Fruit fly (Drosophila melanogaster) whole organism, embryonic: ENCODE measurements around the gene CG1635.

Experiments used
- Ada2b ChIP-seq: fragments of 200-800 bp; sonication (Bioruptor generic); IDR thresholded peaks from 2 replicates; pipeline ENCODE4 v1.3.6; 2022; ENCODE audit warnings: missing biosample characterization, missing genetic modification characterization
- Atf6 ChIP-seq: fragments of 200-800 bp; sonication (Bioruptor generic); IDR thresholded peaks from 2 replicates; pipeline ENCODE4 v1.3.6; 2022; ENCODE audit warnings: missing biosample characterization, missing genetic modification characterization
- CG10366 ChIP-seq: fragments of 200-800 bp; sonication (Bioruptor generic); IDR thresholded peaks from 2 replicates; pipeline ENCODE4 v1.3.6; 2022; ENCODE audit warnings: missing biosample characterization, missing genetic modification characterization
- CG10543 ChIP-seq: fragments of 200-800 bp; sonication (Bioruptor generic); optimal IDR thresholded peaks from 3 replicates; lab custom pipeline; 2017; ENCODE audit warnings: missing biosample characterization, mild to moderate bottlenecking, missing genetic modification characterization, moderate library complexity
- CG11398 ChIP-seq: fragments of 200-800 bp; sonication (Bioruptor generic); optimal IDR thresholded peaks from 2 replicates; lab custom pipeline; 2016; ENCODE audit warnings: missing biosample characterization, missing genetic modification characterization
- CG1233 ChIP-seq: fragments of 200-800 bp; sonication (Bioruptor generic); optimal IDR thresholded peaks from 4 replicates; lab custom pipeline; 2018; ENCODE audit warnings: missing biosample characterization, mild to moderate bottlenecking, missing genetic modification characterization
- CG13287 ChIP-seq: fragments of 200-800 bp; sonication (Bioruptor generic); IDR thresholded peaks from 2 replicates; pipeline ENCODE4 v1.3.6; 2022; ENCODE audit warnings: missing biosample characterization, missing genetic modification characterization; ENCODE audit not compliant: partially characterized antibody
- CG13624 ChIP-seq: fragments of 200-800 bp; sonication (Bioruptor generic); optimal IDR thresholded peaks from 2 replicates; lab custom pipeline; 2016; ENCODE audit warnings: missing biosample characterization, missing genetic modification characterization
- CG13775 ChIP-seq: fragments of 200-800 bp; sonication (Bioruptor generic); optimal IDR thresholded peaks from 3 replicates; lab custom pipeline; 2017; ENCODE audit warnings: missing biosample characterization, mild to moderate bottlenecking, missing genetic modification characterization
- CG13894 ChIP-seq: fragments of 200-800 bp; sonication (Bioruptor generic); optimal IDR thresholded peaks from 3 replicates; lab custom pipeline; 2018; ENCODE audit warnings: missing biosample characterization, mild to moderate bottlenecking, missing genetic modification characterization, moderate library complexity
- CG15479 ChIP-seq: fragments of 200-800 bp; sonication (Bioruptor generic); optimal IDR thresholded peaks from 3 replicates; lab custom pipeline; 2019; ENCODE audit warnings: missing biosample characterization, mild to moderate bottlenecking, missing genetic modification characterization, moderate library complexity
- CG17186 ChIP-seq: fragments of 200-800 bp; sonication (Bioruptor generic); optimal IDR thresholded peaks from 3 replicates; lab custom pipeline; 2017; ENCODE audit warnings: missing biosample characterization, missing genetic modification reagents, missing genetic modification characterization
- CG17359 ChIP-seq: fragments of 200-800 bp; sonication (Bioruptor generic); optimal IDR thresholded peaks from 3 replicates; lab custom pipeline; 2018; ENCODE audit warnings: missing biosample characterization, mild to moderate bottlenecking, missing genetic modification characterization, moderate library complexity
- CG17829 ChIP-seq: fragments of 200-800 bp; optimal IDR thresholded peaks from 2 replicates; lab custom pipeline; 2019; ENCODE audit warnings: missing biosample characterization, mild to moderate bottlenecking, missing genetic modification characterization, moderate library complexity
- CG18599 ChIP-seq: fragments of 200-800 bp; sonication (Bioruptor generic); optimal IDR thresholded peaks from 3 replicates; lab custom pipeline; 2017; ENCODE audit warnings: missing biosample characterization, missing genetic modification characterization, mild to moderate bottlenecking, moderate library complexity, missing genetic modification reagents
- CG18619 ChIP-seq: fragments of 200-800 bp; sonication (Bioruptor generic); optimal IDR thresholded peaks from 3 replicates; lab custom pipeline; 2017; ENCODE audit warnings: missing biosample characterization, mild to moderate bottlenecking, missing genetic modification characterization
- CG31388 ChIP-seq: fragments of 200-800 bp; sonication (Bioruptor generic); optimal IDR thresholded peaks from 2 replicates; lab custom pipeline; 2016; ENCODE audit warnings: missing biosample characterization, missing genetic modification characterization
- CG31441 ChIP-seq: fragments of 200-800 bp; sonication (Bioruptor generic); IDR thresholded peaks from 2 replicates; pipeline ENCODE4 v1.3.6; 2022; ENCODE audit warnings: missing biosample characterization, missing genetic modification characterization
- CG6813 ChIP-seq: fragments of 200-800 bp; sonication (Bioruptor generic); optimal IDR thresholded peaks from 2 replicates; lab custom pipeline; 2017; ENCODE audit warnings: missing biosample characterization, missing genetic modification characterization, mild to moderate bottlenecking, moderate library complexity, missing genetic modification reagents
- CG8290 ChIP-seq, 3 experiments: fragments of 200-800 bp; sonication (Bioruptor generic); optimal IDR thresholded peaks; 2 replicates each; lab custom pipeline; 2016 to 2019; ENCODE audit warnings: missing biosample characterization in 3 of 3, missing genetic modification characterization in 3 of 3, mild to moderate bottlenecking in 2 of 3, moderate library complexity in 1 of 3
- CG8478 ChIP-seq: fragments of >200 bp; optimal IDR thresholded peaks from 2 replicates; lab custom pipeline; 2018
- CG9609 ChIP-seq: fragments of 200-800 bp; sonication (Bioruptor generic); optimal IDR thresholded peaks from 3 replicates; lab custom pipeline; 2016; ENCODE audit warnings: missing biosample characterization, missing genetic modification characterization
- Deaf1 ChIP-seq: fragments of 200-800 bp; optimal IDR thresholded peaks from 3 replicates; lab custom pipeline; 2019; ENCODE audit warnings: missing biosample characterization, mild to moderate bottlenecking, missing genetic modification characterization, moderate library complexity
- HLHmδ ChIP-seq: fragments of 200-800 bp; sonication (Bioruptor generic); optimal IDR thresholded peaks from 2 replicates; lab custom pipeline; 2018; ENCODE audit warnings: missing biosample characterization, mild to moderate bottlenecking, missing genetic modification characterization, moderate library complexity
- HmgD ChIP-seq: fragments of 200-800 bp; sonication (Bioruptor generic); optimal IDR thresholded peaks from 3 replicates; lab custom pipeline; 2016; ENCODE audit warnings: missing biosample characterization, missing genetic modification characterization
- Hmr ChIP-seq: fragments of 200-800 bp; sonication (Bioruptor generic); optimal IDR thresholded peaks from 3 replicates; lab custom pipeline; 2017; ENCODE audit warnings: mild to moderate bottlenecking, missing biosample characterization, missing genetic modification reagents, missing genetic modification characterization
- Kr ChIP-seq: fragments of 200-800 bp; sonication (Bioruptor generic); optimal IDR thresholded peaks from 2 replicates; lab custom pipeline; 2017; ENCODE audit warnings: missing biosample characterization, mild to moderate bottlenecking, missing genetic modification characterization
- Meics ChIP-seq: fragments of 200-800 bp; sonication (Bioruptor generic); optimal IDR thresholded peaks from 2 replicates; lab custom pipeline; 2017; ENCODE audit warnings: missing biosample characterization, mild to moderate bottlenecking, missing genetic modification characterization
- NfI ChIP-seq: fragments of 200-800 bp; sonication (Bioruptor generic); optimal IDR thresholded peaks from 3 replicates; lab custom pipeline; 2018; ENCODE audit warnings: missing biosample characterization, mild to moderate bottlenecking, missing genetic modification characterization, moderate library complexity
- Poxn ChIP-seq: fragments of 200-800 bp; sonication (Bioruptor generic); IDR thresholded peaks from 2 replicates; pipeline ENCODE4 v1.3.6; 2022; ENCODE audit warnings: missing biosample characterization, missing genetic modification characterization
- Sry-β ChIP-seq: fragments of 200-800 bp; sonication (Bioruptor generic); optimal IDR thresholded peaks from 2 replicates; lab custom pipeline; 2018; ENCODE audit warnings: missing biosample characterization, mild to moderate bottlenecking, missing genetic modification characterization, moderate library complexity
- Stat92E ChIP-seq, 3 experiments: fragments of >200 bp in 2 of 3; fragments of 200-800 bp in 1 of 3; sonication (Bioruptor generic) in 1 of 3; optimal IDR thresholded peaks; 2 replicates each; lab custom pipeline; 2017 to 2019; ENCODE audit warnings: missing biosample characterization in 3 of 3, missing genetic modification characterization in 3 of 3, mild to moderate bottlenecking in 1 of 3, moderate library complexity in 1 of 3
- Vsx1 ChIP-seq: fragments of 200-800 bp; sonication (Bioruptor generic); optimal IDR thresholded peaks from 2 replicates; lab custom pipeline; 2017; ENCODE audit warnings: missing biosample characterization, mild to moderate bottlenecking, missing genetic modification characterization, missing genetic modification reagents
- br ChIP-seq: fragments of >200 bp; optimal IDR thresholded peaks from 2 replicates; lab custom pipeline; 2017
- chn ChIP-seq: fragments of 200-800 bp; sonication (Bioruptor generic); optimal IDR thresholded peaks from 2 replicates; lab custom pipeline; 2016; ENCODE audit warnings: missing biosample characterization, missing genetic modification characterization
- kay ChIP-seq: fragments of 200-800 bp; sonication (Bioruptor generic); optimal IDR thresholded peaks from 2 replicates; lab custom pipeline; 2016; ENCODE audit warnings: missing biosample characterization, missing genetic modification characterization
- kni ChIP-seq: fragments of 200-800 bp; sonication (Bioruptor generic); optimal IDR thresholded peaks from 3 replicates; lab custom pipeline; 2017; ENCODE audit warnings: mild to moderate bottlenecking, missing biosample characterization, missing genetic modification reagents, missing genetic modification characterization
- lab ChIP-seq: fragments of 200-800 bp; sonication (Bioruptor generic); optimal IDR thresholded peaks from 3 replicates; lab custom pipeline; 2017; ENCODE audit warnings: missing biosample characterization, missing genetic modification characterization, mild to moderate bottlenecking, moderate library complexity, missing genetic modification reagents
- lola ChIP-seq, 3 experiments: fragments of >200 bp in 2 of 3; fragments of 200-800 bp in 1 of 3; sonication (Bioruptor generic) in 1 of 3; optimal IDR thresholded peaks; 2 replicates each; lab custom pipeline; 2017 to 2019; ENCODE audit warnings: missing biosample characterization in 3 of 3, missing genetic modification characterization in 3 of 3, mild to moderate bottlenecking in 1 of 3, moderate library complexity in 1 of 3
- mirr ChIP-seq: fragments of 200-800 bp; sonication (Bioruptor generic); optimal IDR thresholded peaks from 3 replicates; lab custom pipeline; 2018; ENCODE audit warnings: missing biosample characterization, mild to moderate bottlenecking, missing genetic modification characterization
- nerfin-1 ChIP-seq: fragments of 200-800 bp; sonication (Bioruptor generic); optimal IDR thresholded peaks from 3 replicates; lab custom pipeline; 2019; ENCODE audit warnings: missing biosample characterization, mild to moderate bottlenecking, missing genetic modification characterization, moderate library complexity
- nmo ChIP-seq: fragments of 200-800 bp; sonication (Bioruptor generic); optimal IDR thresholded peaks from 2 replicates; lab custom pipeline; 2018; ENCODE audit warnings: missing biosample characterization, mild to moderate bottlenecking, missing genetic modification characterization, moderate library complexity
- pros ChIP-seq: fragments of 200-800 bp; sonication (Bioruptor generic); optimal IDR thresholded peaks from 3 replicates; lab custom pipeline; 2019; ENCODE audit warnings: missing biosample characterization, mild to moderate bottlenecking, missing genetic modification characterization, moderate library complexity
- pum ChIP-seq: fragments of 200-800 bp; sonication (Bioruptor generic); optimal IDR thresholded peaks from 2 replicates; lab custom pipeline; 2016; ENCODE audit warnings: missing biosample characterization, missing genetic modification characterization
- sd ChIP-seq: fragments of 200-800 bp; sonication (Bioruptor generic); optimal IDR thresholded peaks from 3 replicates; lab custom pipeline; 2018; ENCODE audit warnings: missing biosample characterization, mild to moderate bottlenecking, missing genetic modification characterization, moderate library complexity
- tup ChIP-seq: fragments of 200-800 bp; sonication (Bioruptor generic); optimal IDR thresholded peaks from 2 replicates; lab custom pipeline; 2016; ENCODE audit warnings: missing biosample characterization, mild to moderate bottlenecking, missing genetic modification characterization, moderate library complexity
- unc-4 ChIP-seq: fragments of 200-800 bp; sonication (Bioruptor generic); IDR thresholded peaks from 2 replicates; pipeline ENCODE4 v1.3.6; 2022; ENCODE audit warnings: missing biosample characterization, missing genetic modification characterization; ENCODE audit not compliant: partially characterized antibody

Gene CG1635

DNA sequence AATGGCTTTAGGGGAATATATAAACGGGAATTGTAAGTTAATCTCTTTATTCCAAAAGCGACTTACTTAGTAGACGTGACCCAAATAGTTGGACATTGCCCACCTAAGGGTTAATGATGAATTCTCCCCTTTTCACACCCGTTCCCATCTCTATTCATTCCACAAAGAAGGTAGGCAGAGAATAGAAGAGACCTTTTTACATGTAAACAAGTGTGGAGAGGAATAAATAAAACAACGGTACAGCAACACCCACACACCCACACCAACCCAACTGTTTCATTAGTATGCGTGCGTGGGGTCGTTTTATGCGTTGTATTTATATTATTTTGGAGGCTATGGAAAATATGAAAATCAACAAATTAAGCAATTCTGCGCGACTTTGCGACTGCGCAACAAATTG is 19.6 kb downstream of the CG1635 start (continued):
- TF ChIP-seq Kr (GFP tag; lab: Kevin White, UChicago) = peak; percentile 43
- peak; percentile 4 for TF ChIP-seq CG1233
- TF ChIP-seq sd (tag; lab: Kevin White, UChicago) = no peak
- TF ChIP-seq Atf6 = no peak
- no peak for TF ChIP-seq CG31441
- peak; percentile 9 for TF ChIP-seq CG13775 (GFP tag; lab: Kevin White, UChicago)
- TF ChIP-seq Ada2b (GFP tag; lab: Robert Waterston, UW) = no peak
- TF ChIP-seq CG18599 = peak; percentile 32

DNA sequence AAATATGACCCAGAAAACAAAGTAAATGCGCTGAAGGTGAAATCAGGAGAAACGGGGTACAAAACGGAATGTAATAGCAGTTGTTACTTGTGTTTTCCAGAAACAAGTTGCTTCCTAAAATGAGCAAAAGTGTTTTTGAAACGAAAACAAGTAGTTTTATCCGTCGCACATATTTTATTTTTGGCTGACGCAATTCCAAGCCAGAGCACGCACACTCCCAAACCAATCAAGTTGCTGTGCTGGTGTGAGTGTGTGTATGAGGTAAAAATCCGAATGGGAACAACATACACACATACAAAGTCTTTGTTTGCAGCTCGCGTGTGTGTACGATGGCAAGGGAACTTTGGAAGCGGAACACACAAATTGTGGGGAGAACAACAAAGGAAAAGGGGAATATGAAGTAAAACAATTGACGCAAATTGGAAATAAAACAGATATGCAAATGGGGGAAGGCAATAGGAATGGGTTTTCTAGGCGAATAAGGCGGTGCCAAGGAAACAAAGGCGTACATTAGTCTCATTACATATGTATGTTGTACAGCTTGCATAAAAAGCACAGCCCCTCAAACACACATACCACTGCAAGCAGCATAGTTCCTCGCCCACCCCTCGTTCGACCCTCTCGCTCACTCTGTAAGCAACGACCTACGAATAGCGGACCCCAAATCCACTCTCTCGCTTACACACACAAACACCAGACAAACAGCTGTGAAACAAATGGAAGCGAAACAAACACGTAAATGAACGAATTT is 20.1 kb downstream of the CG1635 start:
- peak; percentile 8 for TF ChIP-seq NfI
- no peak for TF ChIP-seq CG8290 (GFP tag; optimal IDR thresholded peaks at IDR 0.05; lab: Kevin White, UChicago)
- peak in 1 of 2 experiments; percentile 54 for TF ChIP-seq CG8290 (tag; optimal IDR thresholded peaks at IDR 0.05; lab: Kevin White, UChicago)
- no peak for TF ChIP-seq Vsx1 (GFP tag; lab: Kevin White, UChicago)
- peak; percentile 10 for TF ChIP-seq CG17359 (tag; lab: Kevin White, UChicago)
- TF ChIP-seq CG6813 (GFP tag; lab: Kevin White, UChicago) = peak; percentile 16
- TF ChIP-seq Deaf1 = peak; percentile 17
- peak; percentile 23 for TF ChIP-seq CG15479 (GFP tag; lab: Kevin White, UChicago)
- peak; percentile 11 for TF ChIP-seq CG13624 (GFP tag; lab: Kevin White, UChicago)
- peak; percentile 65 for TF ChIP-seq HLHmδ (GFP tag; lab: Kevin White, UChicago)
- TF ChIP-seq tup (GFP tag; lab: Kevin White, UChicago) = no peak
- peak; percentile 15 for TF ChIP-seq HmgD (GFP tag; lab: Kevin White, UChicago)
- peak; percentile 13 for TF ChIP-seq nmo (GFP tag; lab: Kevin White, UChicago)
- TF ChIP-seq nerfin-1 (tag; lab: Kevin White, UChicago) = peak; percentile 80
- peak; percentile 21 for TF ChIP-seq Meics
- TF ChIP-seq CG31388 = no peak
- peak; percentile 9 for TF ChIP-seq CG9609 (GFP tag; lab: Kevin White, UChicago)
- TF ChIP-seq CG10543 (GFP tag; lab: Kevin White, UChicago) = peak; percentile 78
- TF ChIP-seq lab = peak; percentile 47
- TF ChIP-seq pum (GFP tag; lab: Kevin White, UChicago) = no peak
- TF ChIP-seq chn (GFP tag; lab: Kevin White, UChicago) = peak; percentile 43
- peak; percentile 45 for TF ChIP-seq Hmr
- no peak for TF ChIP-seq CG11398 (GFP tag; lab: Kevin White, UChicago)
- peak; percentile 61 for TF ChIP-seq CG13894
- TF ChIP-seq Poxn (GFP tag; lab: Robert Waterston, UW) = no peak
- no peak for TF ChIP-seq CG17186 (GFP tag; lab: Kevin White, UChicago)
- no peak for TF ChIP-seq unc-4 (GFP tag; lab: Robert Waterston, UW)
- TF ChIP-seq pros (GFP tag; lab: Kevin White, UChicago) = peak; percentile 64
- no peak for TF ChIP-seq br
- peak; percentile 19 for TF ChIP-seq CG18619 (GFP tag; lab: Kevin White, UChicago)
- no peak for TF ChIP-seq CG17829
- no peak for TF ChIP-seq Sry-β (GFP tag; lab: Kevin White, UChicago)
- peak in 1 of 3 experiments; percentile 66 for TF ChIP-seq lola (GFP tag; optimal IDR thresholded peaks at IDR 0.05; lab: Kevin White, UChicago)
- peak; percentile 94 for TF ChIP-seq kni (GFP tag; lab: Kevin White, UChicago)
- TF ChIP-seq kay (GFP tag; lab: Kevin White, UChicago) = peak; percentile 33
- peak; percentile 32 for TF ChIP-seq mirr
- TF ChIP-seq CG10366 = no peak
- TF ChIP-seq Stat92E (GFP tag; optimal IDR thresholded peaks at IDR 0.05; lab: Kevin White, UChicago) = peak in 1 of 3 experiments; percentile 86
- no peak for TF ChIP-seq CG13287 (GFP tag; lab: Robert Waterston, UW)
- TF ChIP-seq CG8478 (lab: Kevin White, UChicago) = peak; percentile 96
